Worm (Caenorhabditis elegans) whole organism, L2 larva: ENCODE measurements around the gene W06F12.2.

Experiments used
- C34F6.9 ChIP-seq: fragments of 150-350 bp; optimal IDR thresholded peaks from 2 replicates; lab custom pipeline; 2014; ENCODE audit warnings: missing biosample characterization, missing genetic modification characterization
- F13H6.1 ChIP-seq: sonication (generic microtip); optimal IDR thresholded peaks from 2 replicates; lab custom pipeline; 2016; ENCODE audit warnings: missing genetic modification characterization, missing compliant biosample characterization
- R02D3.7 ChIP-seq: fragments of 150-350 bp; optimal IDR thresholded peaks from 2 replicates; lab custom pipeline; 2014; ENCODE audit warnings: missing biosample characterization, missing genetic modification characterization
- Y55F3AM.14 ChIP-seq: fragments of 200-800 bp; sonication (Bioruptor generic); optimal IDR thresholded peaks from 2 replicates; lab custom pipeline; 2018; ENCODE audit warnings: mild to moderate bottlenecking, missing genetic modification characterization, missing compliant biosample characterization
- ZK546.5 ChIP-seq: sonication (generic microtip); optimal IDR thresholded peaks from 2 replicates; lab custom pipeline; 2017; ENCODE audit warnings: missing biosample characterization, missing genetic modification characterization
- ama-1 ChIP-seq: fragments of 150-350 bp; optimal IDR thresholded peaks from 2 replicates; lab custom pipeline; 2018; ENCODE audit warnings: inconsistent platforms
- blmp-1 ChIP-seq: sonication (generic microtip); optimal IDR thresholded peaks from 2 replicates; lab custom pipeline; 2017; ENCODE audit warnings: missing genetic modification characterization, mild to moderate bottlenecking, missing compliant biosample characterization, antibody characterized with exemption, moderate library complexity; ENCODE audit not compliant: insufficient read depth
- crh-2 ChIP-seq: sonication (generic microtip); optimal IDR thresholded peaks from 2 replicates; lab custom pipeline; 2017; ENCODE audit warnings: missing biosample characterization, missing genetic modification characterization
- dmd-4 ChIP-seq: sonication (generic microtip); optimal IDR thresholded peaks from 2 replicates; lab custom pipeline; 2017; ENCODE audit warnings: missing biosample characterization, missing genetic modification characterization
- elt-1 ChIP-seq: fragments of 150-350 bp; optimal IDR thresholded peaks from 2 replicates; lab custom pipeline; 2014; ENCODE audit warnings: missing biosample characterization, missing genetic modification characterization
- elt-3 ChIP-seq: sonication (generic microtip); optimal IDR thresholded peaks from 2 replicates; lab custom pipeline; 2017; ENCODE audit warnings: missing biosample characterization, missing genetic modification characterization
- gmeb-1 ChIP-seq: fragments of 150-350 bp; optimal IDR thresholded peaks from 2 replicates; lab custom pipeline; 2014; ENCODE audit warnings: missing biosample characterization, missing genetic modification characterization
- lin-11 ChIP-seq: fragments of 150-350 bp; sonication (generic microtip); optimal IDR thresholded peaks from 2 replicates; lab custom pipeline; 2014; ENCODE audit warnings: missing biosample characterization, missing genetic modification characterization, inconsistent platforms, mixed read lengths
- lin-13 ChIP-seq: fragments of 150-350 bp; optimal IDR thresholded peaks from 2 replicates; lab custom pipeline; 2014; ENCODE audit warnings: missing biosample characterization, missing genetic modification reagents, missing genetic modification characterization
- mab-5 ChIP-seq: fragments of 150-350 bp; optimal IDR thresholded peaks from 2 replicates; lab custom pipeline; 2014; ENCODE audit warnings: missing biosample characterization, missing genetic modification characterization
- mbf-1 ChIP-seq: sonication (generic microtip); optimal IDR thresholded peaks from 2 replicates; lab custom pipeline; 2017; ENCODE audit warnings: missing biosample characterization, missing genetic modification characterization
- mdl-1 ChIP-seq, 2 experiments: fragments of 150-350 bp in 1 of 2; sonication (generic microtip) in 1 of 2; optimal IDR thresholded peaks; 2 replicates each; lab custom pipeline; 2017; ENCODE audit warnings: missing biosample characterization in 2 of 2, missing genetic modification characterization in 2 of 2
- nhr-10 ChIP-seq: sonication (generic microtip); optimal IDR thresholded peaks from 2 replicates; lab custom pipeline; 2017; ENCODE audit warnings: missing biosample characterization, missing genetic modification characterization
- nhr-12 ChIP-seq: fragments of 150-350 bp; optimal IDR thresholded peaks from 2 replicates; lab custom pipeline; 2014; ENCODE audit warnings: missing biosample characterization, missing genetic modification characterization
- nhr-129 ChIP-seq: fragments of 150-350 bp; optimal IDR thresholded peaks from 2 replicates; lab custom pipeline; 2014; ENCODE audit warnings: missing biosample characterization, missing genetic modification characterization
- nhr-21 ChIP-seq: fragments of 150-350 bp; optimal IDR thresholded peaks from 2 replicates; lab custom pipeline; 2014; ENCODE audit warnings: missing biosample characterization, missing genetic modification characterization
- nhr-23 ChIP-seq: fragments of 150-350 bp; optimal IDR thresholded peaks from 2 replicates; lab custom pipeline; 2014; ENCODE audit warnings: missing biosample characterization, missing genetic modification reagents, missing genetic modification characterization
- nhr-25 ChIP-seq: fragments of 150-350 bp; sonication (generic microtip); optimal IDR thresholded peaks from 3 replicates; lab custom pipeline; 2014; ENCODE audit warnings: missing biosample characterization, missing genetic modification characterization
- nhr-6 ChIP-seq: fragments of 150-350 bp; optimal IDR thresholded peaks from 2 replicates; lab custom pipeline; 2014; ENCODE audit warnings: missing biosample characterization, missing genetic modification characterization
- peb-1 ChIP-seq: fragments of 150-350 bp; optimal IDR thresholded peaks from 2 replicates; lab custom pipeline; 2014; ENCODE audit warnings: missing biosample characterization, missing genetic modification characterization
- sma-3 ChIP-seq: sonication (generic microtip); optimal IDR thresholded peaks from 2 replicates; lab custom pipeline; 2016; ENCODE audit warnings: missing genetic modification reagents, missing genetic modification characterization, missing compliant biosample characterization
- sma-9 ChIP-seq, 2 experiments: fragments of 150-350 bp in 1 of 2; sonication (generic microtip) in 1 of 2; optimal IDR thresholded peaks; 2 replicates each; lab custom pipeline; 2014 to 2016; ENCODE audit warnings: missing genetic modification characterization in 2 of 2, mild to moderate bottlenecking in 1 of 2, missing biosample characterization in 1 of 2, missing compliant biosample characterization in 1 of 2, missing genetic modification reagents in 1 of 2, moderate library complexity in 1 of 2
- snpc-4 ChIP-seq: fragments of 150-350 bp; optimal IDR thresholded peaks from 2 replicates; lab custom pipeline; 2014; ENCODE audit warnings: missing biosample characterization, missing genetic modification characterization
- unc-55 ChIP-seq: fragments of 150-350 bp; sonication (generic microtip); optimal IDR thresholded peaks from 3 replicates; lab custom pipeline; 2014; ENCODE audit warnings: missing biosample characterization, missing genetic modification reagents, missing genetic modification characterization
- unc-62 ChIP-seq: fragments of 150-350 bp; optimal IDR thresholded peaks from 2 replicates; lab custom pipeline; 2014; ENCODE audit warnings: missing biosample characterization, missing genetic modification reagents, missing genetic modification characterization
- ztf-11 ChIP-seq: sonication (generic microtip); optimal IDR thresholded peaks from 2 replicates; lab custom pipeline; 2017; ENCODE audit warnings: missing biosample characterization, missing genetic modification characterization
- ztf-4 ChIP-seq: fragments of 150-350 bp; optimal IDR thresholded peaks from 2 replicates; lab custom pipeline; 2014; ENCODE audit warnings: missing biosample characterization, missing genetic modification characterization

The W06F12.2 gene

ce11 chrIII:13731589-13731988, at the start of gene W06F12.2:
Gene W06F12.2 (minus strand): TSS chrIII:13731689.
- TF ChIP-seq ZK546.5 (tag; lab: Kevin White, UChicago) = no peak
- no peak for TF ChIP-seq nhr-25 (tag; lab: Kevin White, UChicago)
- TF ChIP-seq crh-2 (tag; lab: Kevin White, UChicago) = no peak
- TF ChIP-seq unc-62 (GFP tag; lab: Kevin White, UChicago) = no peak
- no peak for TF ChIP-seq gmeb-1 (tag; lab: Kevin White, UChicago)
- TF ChIP-seq ama-1 (lab: Kevin White, UChicago) = no peak
- no peak for TF ChIP-seq nhr-10 (tag; lab: Kevin White, UChicago)
- no peak for TF ChIP-seq ztf-4 (tag; lab: Kevin White, UChicago)
- no peak for TF ChIP-seq nhr-21 (tag; lab: Kevin White, UChicago)
- TF ChIP-seq elt-3 (tag; lab: Kevin White, UChicago) = no peak
- TF ChIP-seq, all 48 proteins: peak for 0

ce11 chrIII:13780199-13780706, 48.8 kb upstream of the W06F12.2 start, which contains the start of gene pot-3:
Gene pot-3 (plus strand): TSS chrIII:13780215.
- TF ChIP-seq ama-1 (lab: Kevin White, UChicago) (no peak), elt-3 (tag; lab: Kevin White, UChicago) (no peak), nhr-23 (tag; lab: Kevin White, UChicago) (peak; percentile 85), F13H6.1 (tag; lab: Kevin White, UChicago) (no peak), C34F6.9 (no peak), peb-1 (no peak)

DNA sequence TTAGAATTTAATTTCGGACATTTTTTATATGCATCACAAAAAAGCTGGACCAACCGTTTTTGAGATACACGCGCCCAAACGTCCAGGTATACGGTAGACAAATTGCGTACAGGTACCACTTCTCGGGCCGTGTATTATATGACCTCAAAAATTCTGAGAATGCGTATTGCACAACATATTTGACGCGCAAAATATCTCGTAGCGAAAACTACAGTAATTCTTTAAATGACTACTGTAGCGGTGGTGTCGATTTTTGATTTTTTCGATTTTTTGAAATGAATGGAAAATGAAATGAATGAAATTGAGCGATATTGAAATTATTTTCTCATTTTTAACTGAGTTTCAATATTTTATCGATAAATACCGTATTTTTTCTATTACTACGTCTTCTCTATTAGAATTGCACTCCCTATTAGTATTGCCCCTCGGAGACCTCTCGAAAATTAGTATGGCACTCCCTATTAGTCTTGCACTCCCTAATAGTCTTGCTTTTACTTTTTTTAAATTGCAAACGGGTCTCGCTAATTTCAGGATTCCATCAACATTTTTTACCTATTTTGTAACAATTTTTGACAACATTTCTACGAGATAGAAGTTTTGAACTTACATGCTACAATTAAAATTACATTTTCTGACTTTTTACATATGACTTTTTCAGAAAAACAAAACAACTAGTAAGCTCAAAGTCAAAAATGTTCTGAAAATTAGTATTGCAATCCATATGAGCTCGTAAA, 48.0 kb upstream of the W06F12.2 start:
- TF ChIP-seq nhr-12 (tag; lab: Kevin White, UChicago) (peak; percentile 3), nhr-10 (tag; lab: Kevin White, UChicago) (no peak), R02D3.7 (no peak), peb-1 (peak; percentile 63), sma-9 (GFP tag; optimal IDR thresholded peaks at IDR 0.05; lab: Kevin White, UChicago) (no peak), sma-9 (tag; optimal IDR thresholded peaks at IDR 0.05; lab: Kevin White, UChicago) (no peak), ztf-4 (tag; lab: Kevin White, UChicago) (no peak), ama-1 (lab: Kevin White, UChicago) (no peak), blmp-1 (tag; lab: Kevin White, UChicago) (no peak)

DNA sequence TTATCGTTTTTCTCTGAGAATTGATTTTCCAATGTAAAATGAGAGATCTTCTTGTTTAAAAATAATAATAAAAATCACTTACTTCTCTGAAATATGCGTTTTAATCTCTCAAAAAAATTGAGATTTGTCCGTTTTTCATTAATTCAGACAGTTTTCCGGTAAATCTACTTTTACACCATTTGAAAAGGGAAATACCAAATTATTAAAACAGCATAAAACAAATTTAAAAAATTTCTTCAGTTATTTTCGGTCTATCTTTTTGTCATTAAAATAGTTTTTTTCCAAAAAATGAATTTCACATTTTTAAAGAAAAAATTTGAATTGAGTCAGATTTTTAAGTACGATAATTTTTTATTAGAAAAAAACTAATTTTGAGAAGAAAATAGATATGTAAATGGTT, 47.3 kb upstream of the W06F12.2 start:
- TF ChIP-seq blmp-1 (tag; lab: Kevin White, UChicago) = no peak
- peak; percentile 36 for TF ChIP-seq ztf-11
- no peak for TF ChIP-seq nhr-21 (tag; lab: Kevin White, UChicago)
- no peak for TF ChIP-seq crh-2 (tag; lab: Kevin White, UChicago)
- TF ChIP-seq mbf-1 (tag; lab: Kevin White, UChicago) = peak; percentile 48
- no peak for TF ChIP-seq Y55F3AM.14 (GFP tag; lab: Kevin White, UChicago)
- no peak for TF ChIP-seq nhr-129 (tag; lab: Kevin White, UChicago)
- peak in 1 of 2 experiments; percentile 21 for TF ChIP-seq mdl-1 (tag; optimal IDR thresholded peaks at IDR 0.05; lab: Kevin White, UChicago)
- peak; percentile 60 for TF ChIP-seq nhr-12 (tag; lab: Kevin White, UChicago)
- TF ChIP-seq sma-3 (GFP tag; lab: Kevin White, UChicago) = no peak
- no peak for TF ChIP-seq unc-55

DNA sequence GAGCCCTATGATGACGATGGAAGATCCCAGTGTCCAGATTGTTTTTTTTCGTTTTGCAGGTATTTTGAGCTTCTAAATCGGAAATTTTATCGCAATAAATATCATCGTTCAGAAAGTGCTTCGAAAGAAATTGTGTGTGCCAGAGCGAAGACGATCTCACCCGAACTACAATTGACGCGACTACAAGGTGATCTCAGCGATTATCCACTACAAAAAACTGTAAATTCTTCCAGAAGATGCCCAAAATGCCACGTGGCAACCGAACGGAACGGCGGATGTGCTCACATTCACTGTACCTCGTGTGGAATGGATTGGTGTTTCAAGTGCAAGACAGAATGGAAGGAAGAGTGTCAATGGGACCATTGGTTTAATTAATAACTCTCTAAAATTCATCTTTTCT, 41.4 kb upstream of the W06F12.2 start, which contains the start of gene mdt-29:
Gene mdt-29, plus strand, starts transcription at position 301 of the 400 bp plus-strand sequence.
- TF ChIP-seq nhr-6 (tag; lab: Kevin White, UChicago) (no peak), dmd-4 (no peak), nhr-12 (tag; lab: Kevin White, UChicago) (no peak)

ce11 chrIII:13771145-13771544, 39.7 kb upstream of the W06F12.2 start, which contains the start of the genes cyk-4 and pdr-1:
Gene cyk-4 (minus strand): TSS chrIII:13771224.
Gene pdr-1 (plus strand): TSS chrIII:13771513.
- TF ChIP-seq ztf-11 = no peak
- TF ChIP-seq lin-13 = peak; percentile 74
- TF ChIP-seq lin-11 = peak; percentile 44
- peak; percentile 28 for TF ChIP-seq nhr-25 (tag; lab: Kevin White, UChicago)
- peak; percentile 23 for TF ChIP-seq sma-3 (GFP tag; lab: Kevin White, UChicago)
- peak; percentile 57 for TF ChIP-seq crh-2 (tag; lab: Kevin White, UChicago)
- TF ChIP-seq mbf-1 (tag; lab: Kevin White, UChicago) = no peak
- no peak for TF ChIP-seq mab-5
- no peak for TF ChIP-seq mdl-1 (tag; optimal IDR thresholded peaks at IDR 0.05; lab: Kevin White, UChicago)
- TF ChIP-seq unc-55 = peak; percentile 77
- TF ChIP-seq snpc-4 (tag; lab: Kevin White, UChicago) = no peak
- no peak for TF ChIP-seq dmd-4
- peak; percentile 71 for TF ChIP-seq nhr-129 (tag; lab: Kevin White, UChicago)
- no peak for TF ChIP-seq elt-1 (tag; lab: Kevin White, UChicago)
- TF ChIP-seq gmeb-1 (tag; lab: Kevin White, UChicago) = peak; percentile 76
- peak; percentile 76 for TF ChIP-seq C34F6.9
- peak; percentile 30 for TF ChIP-seq blmp-1 (tag; lab: Kevin White, UChicago)
